Fruit fly (Drosophila melanogaster): ENCODE results near the gene dco.

The dco gene

DNA sequence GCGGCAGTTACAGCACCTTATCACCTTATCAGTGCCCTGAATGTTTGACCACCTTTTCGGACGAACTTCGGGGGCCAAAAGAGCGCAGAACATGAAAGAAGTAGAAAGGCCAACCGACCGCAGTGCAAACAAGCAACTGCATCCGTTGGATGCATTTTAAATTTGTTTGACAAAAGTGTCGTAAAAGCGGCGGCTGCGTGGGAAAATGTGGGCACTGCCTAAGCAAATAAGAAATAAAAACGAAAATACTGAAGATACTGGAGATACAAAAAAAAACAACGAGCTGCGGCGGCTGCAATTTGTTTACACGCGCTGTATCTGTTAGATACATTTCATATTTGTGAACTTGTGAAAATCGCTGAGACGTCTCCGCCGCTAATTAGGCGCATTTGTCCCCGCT is 9.7 kb upstream of the dco start:
- TF ChIP-seq cad (GFP tag; optimal IDR thresholded peaks at IDR 0.05) (no peak), CG4424 (GFP tag; optimal IDR thresholded peaks at IDR 0.05) (no peak), ken (GFP tag; IDR thresholded peaks at IDR 0.05) (no peak), sim (GFP tag; IDR thresholded peaks at IDR 0.05) (no peak), psq (GFP tag; optimal IDR thresholded peaks at IDR 0.05) (no peak), Vsx1 (GFP tag; optimal IDR thresholded peaks at IDR 0.05) (peak; percentile 18), CG15696 (tag; optimal IDR thresholded peaks at IDR 0.05) (peak; percentile 18), grn (GFP tag; optimal IDR thresholded peaks at IDR 0.05) (no peak), slou (GFP tag; optimal IDR thresholded peaks at IDR 0.05) (no peak), CG9215 (GFP tag; IDR thresholded peaks at IDR 0.05) (no peak), odd (GFP tag; optimal IDR thresholded peaks at IDR 0.05) (peak; percentile 20), Dbx (GFP tag; IDR thresholded peaks at IDR 0.05) (no peak), Elba2 (GFP tag; optimal IDR thresholded peaks at IDR 0.05) (no peak), CG6272 (GFP tag; IDR thresholded peaks at IDR 0.05) (no peak), kni (GFP tag; optimal IDR thresholded peaks at IDR 0.05) (peak; percentile 51), Spps (tag; optimal IDR thresholded peaks at IDR 0.05) (no peak), CG11247 (GFP tag; IDR thresholded peaks at IDR 0.05) (no peak), CkIIα-i1 (GFP tag; IDR thresholded peaks at IDR 0.05) (no peak), CG10321 (GFP tag; IDR thresholded peaks at IDR 0.05) (no peak), nerfin-1 (tag; optimal IDR thresholded peaks at IDR 0.05) (no peak), Sin3A (optimal IDR thresholded peaks at IDR 0.05) (no peak), usp (GFP tag; optimal IDR thresholded peaks at IDR 0.05) (no peak), CG11560 (tag; IDR thresholded peaks at IDR 0.05) (no peak), GATAe (GFP tag; conservative IDR thresholded peaks at IDR 0.05) (no peak), CG31388 (GFP tag; optimal IDR thresholded peaks at IDR 0.05) (no peak), CG12299 (tag; optimal IDR thresholded peaks at IDR 0.05) (no peak), Asciz (GFP tag; optimal IDR thresholded peaks at IDR 0.05) (no peak), CG9932 (GFP tag; IDR thresholded peaks at IDR 0.05) (no peak), CoRest (tag; optimal IDR thresholded peaks at IDR 0.05) (no peak), CG8290 (GFP tag; optimal IDR thresholded peaks at IDR 0.05) (no peak), CG8290 (tag; optimal IDR thresholded peaks at IDR 0.05) (no peak), Hey (tag; optimal IDR thresholded peaks at IDR 0.05) (no peak), lbe (GFP tag; optimal IDR thresholded peaks at IDR 0.05) (no peak), hkb (optimal IDR thresholded peaks at IDR 0.05) (no peak), hkb (GFP tag; IDR thresholded peaks at IDR 0.05) (no peak), dmrt99B (tag; optimal IDR thresholded peaks at IDR 0.05) (no peak), Opbp (GFP tag; IDR thresholded peaks at IDR 0.05; ENCODE audit: partially characterized antibody) (no peak), hth (optimal IDR thresholded peaks at IDR 0.05) (no peak), CG13123 (GFP tag; optimal IDR thresholded peaks at IDR 0.05) (no peak), lmd (GFP tag; IDR thresholded peaks at IDR 0.05) (no peak), NFAT (GFP tag; IDR thresholded peaks at IDR 0.05) (no peak), ash1 (GFP tag; optimal IDR thresholded peaks at IDR 0.05) (no peak), CG9727 (GFP tag; optimal IDR thresholded peaks at IDR 0.05) (peak; percentile 10), ems (GFP tag; optimal IDR thresholded peaks at IDR 0.05) (no peak), CG10147 (GFP tag; optimal IDR thresholded peaks at IDR 0.05) (no peak), CG10959 (GFP tag; IDR thresholded peaks at IDR 0.05) (no peak), br (optimal IDR thresholded peaks at IDR 0.05) (no peak), CG33557 (GFP tag; optimal IDR thresholded peaks at IDR 0.05) (peak; percentile 23), CG15073 (GFP tag; optimal IDR thresholded peaks at IDR 0.05) (no peak), CG18011 (GFP tag; optimal IDR thresholded peaks at IDR 0.05) (no peak), CG7963 (GFP tag; IDR thresholded peaks at IDR 0.05; ENCODE audit: partially characterized antibody) (no peak), Dfd (GFP tag; optimal IDR thresholded peaks at IDR 0.05) (no peak), CG13775 (GFP tag; optimal IDR thresholded peaks at IDR 0.05) (no peak), Scr (GFP tag; IDR thresholded peaks at IDR 0.05; ENCODE audit: partially characterized antibody) (no peak)
